Fruit fly (Drosophila melanogaster): ENCODE measurements around the gene ct.

DNA sequence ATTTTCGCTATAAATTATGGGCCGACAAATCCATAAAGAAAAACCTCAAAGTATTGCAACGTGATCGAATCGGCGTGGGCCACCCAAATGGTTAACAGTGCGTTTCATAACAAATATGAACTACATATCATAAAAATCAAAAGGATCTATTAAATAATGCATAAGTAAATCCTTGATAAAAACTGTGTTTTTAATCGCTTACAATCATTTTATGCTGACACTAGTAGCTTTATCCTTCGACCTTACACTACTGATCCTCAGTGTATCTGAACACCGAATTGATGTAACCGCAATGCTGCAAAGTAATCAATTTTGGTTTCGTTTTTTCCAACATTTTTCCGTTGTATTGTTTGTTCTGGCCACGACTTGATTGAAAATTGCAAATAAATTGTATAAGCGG lies 45.6 kb upstream of the ct start:
- no peak for TF ChIP-seq CG8478 (optimal IDR thresholded peaks at IDR 0.05)
- TF ChIP-seq pan (optimal IDR thresholded peaks at IDR 0.05) = no peak
- TF ChIP-seq EcR (GFP tag; optimal IDR thresholded peaks at IDR 0.05) = no peak
- TF ChIP-seq psq (optimal IDR thresholded peaks at IDR 0.05) = no peak
- no peak for TF ChIP-seq Dll (optimal IDR thresholded peaks at IDR 0.05)
